Worm (Caenorhabditis elegans) whole organism, L1 larva: ENCODE measurements around the gene unc-47.
A peak's percentile ranks its signal among the peaks of the same experiment; 100 is the strongest.

Experiments used
- C04F5.9 ChIP-seq: sonication (generic microtip); optimal IDR thresholded peaks from 2 replicates; lab custom pipeline; 2016; ENCODE audit warnings: missing genetic modification characterization, missing compliant biosample characterization
- C34B4.2 ChIP-seq: sonication (generic microtip); optimal IDR thresholded peaks from 2 replicates; lab custom pipeline; 2017; ENCODE audit warnings: mild to moderate bottlenecking, missing genetic modification characterization, missing compliant biosample characterization
- F16B12.6 ChIP-seq: fragments of 150-350 bp; optimal IDR thresholded peaks from 2 replicates; lab custom pipeline; 2014; ENCODE audit warnings: missing biosample characterization, missing genetic modification characterization
- Y116A8C.19 ChIP-seq: sonication (generic microtip); optimal IDR thresholded peaks from 2 replicates; lab custom pipeline; 2016; ENCODE audit warnings: missing compliant biosample characterization, missing genetic modification characterization, borderline replicate concordance
- aha-1 ChIP-seq: fragments of 150-350 bp; optimal IDR thresholded peaks from 2 replicates; lab custom pipeline; 2014; ENCODE audit warnings: missing biosample characterization, missing genetic modification characterization
- alr-1 ChIP-seq: fragments of 200-800 bp; sonication (Bioruptor generic); optimal IDR thresholded peaks from 2 replicates; lab custom pipeline; 2018; ENCODE audit warnings: borderline replicate concordance, mild to moderate bottlenecking, missing genetic modification characterization, missing compliant biosample characterization
- aly-2 ChIP-seq: fragments of 150-350 bp; optimal IDR thresholded peaks from 2 replicates; lab custom pipeline; 2014; ENCODE audit warnings: missing biosample characterization, missing genetic modification characterization
- ama-1 ChIP-seq: fragments of 150-350 bp; optimal IDR thresholded peaks from 2 replicates; lab custom pipeline; 2014
- blmp-1 ChIP-seq: fragments of 150-350 bp; optimal IDR thresholded peaks from 2 replicates; lab custom pipeline; 2014; ENCODE audit warnings: missing biosample characterization, missing genetic modification characterization
- ceh-63 ChIP-seq: fragments of 200-800 bp; sonication (Bioruptor generic); optimal IDR thresholded peaks from 2 replicates; lab custom pipeline; 2018; ENCODE audit warnings: mild to moderate bottlenecking, missing genetic modification characterization, missing compliant biosample characterization
- ceh-88 ChIP-seq: fragments of 200-800 bp; sonication (Bioruptor generic); IDR thresholded peaks from 2 replicates; pipeline ENCODE4 v1.3.6; 2022; ENCODE audit warnings: missing genetic modification characterization, missing compliant biosample characterization
- ceh-90 ChIP-seq: sonication (generic microtip); optimal IDR thresholded peaks from 2 replicates; lab custom pipeline; 2016; ENCODE audit warnings: missing genetic modification characterization, missing compliant biosample characterization
- ces-1 ChIP-seq: fragments of 150-350 bp; optimal IDR thresholded peaks from 2 replicates; lab custom pipeline; 2014; ENCODE audit warnings: missing biosample characterization, missing genetic modification reagents, missing genetic modification characterization
- efl-3 ChIP-seq: fragments of 200-800 bp; sonication (Bioruptor generic); optimal IDR thresholded peaks from 2 replicates; lab custom pipeline; 2018; ENCODE audit warnings: mild to moderate bottlenecking, missing genetic modification characterization, missing compliant biosample characterization
- egl-13 ChIP-seq: sonication (generic microtip); optimal IDR thresholded peaks from 2 replicates; lab custom pipeline; 2016; ENCODE audit warnings: missing genotype, missing genetic modification reagents, missing genetic modification characterization, missing compliant biosample characterization
- egl-27 ChIP-seq, 2 experiments: fragments of 150-350 bp in 1 of 2; sonication (generic microtip); optimal IDR thresholded peaks; 3 replicates each; lab custom pipeline; 2017 to 2018; ENCODE audit warnings: missing biosample characterization in 2 of 2, missing genetic modification characterization in 2 of 2, missing genetic modification reagents in 2 of 2
- elt-2 ChIP-seq: sonication (generic microtip); optimal IDR thresholded peaks from 2 replicates; lab custom pipeline; 2016; ENCODE audit warnings: missing genetic modification characterization, mild to moderate bottlenecking, inconsistent platforms, missing compliant biosample characterization, missing genetic modification reagents
- elt-3 ChIP-seq, 6 experiments: fragments of 150-350 bp in 1 of 6; sonication (generic microtip); optimal IDR thresholded peaks; 2 replicates each; lab custom pipeline; 2017 to 2018; ENCODE audit warnings: missing biosample characterization in 6 of 6, missing genetic modification characterization in 6 of 6, inconsistent platforms in 1 of 6
- ets-5 ChIP-seq: fragments of 200-800 bp; sonication (Bioruptor generic); IDR thresholded peaks from 2 replicates; pipeline ENCODE4 v1.3.6; 2022; ENCODE audit warnings: missing genetic modification characterization, missing compliant biosample characterization
- fkh-4 ChIP-seq: sonication (generic microtip); optimal IDR thresholded peaks from 2 replicates; lab custom pipeline; 2016; ENCODE audit warnings: missing compliant biosample characterization, missing genetic modification characterization, borderline replicate concordance
- fkh-8 ChIP-seq: sonication (generic microtip); optimal IDR thresholded peaks from 2 replicates; lab custom pipeline; 2016; ENCODE audit warnings: mild to moderate bottlenecking, missing genetic modification characterization, missing compliant biosample characterization
- fos-1 ChIP-seq: fragments of 150-350 bp; optimal IDR thresholded peaks from 2 replicates; lab custom pipeline; 2014; ENCODE audit warnings: missing biosample characterization, missing genetic modification characterization
- hlh-4 ChIP-seq: sonication (generic microtip); optimal IDR thresholded peaks from 2 replicates; lab custom pipeline; 2016; ENCODE audit warnings: mild to moderate bottlenecking, missing genetic modification characterization, missing compliant biosample characterization
- hpl-2 ChIP-seq: fragments of 150-350 bp; optimal IDR thresholded peaks from 2 replicates; lab custom pipeline; 2014; ENCODE audit warnings: missing biosample characterization, missing genetic modification reagents, missing genetic modification characterization
- irx-1 ChIP-seq: sonication (generic microtip); optimal IDR thresholded peaks from 2 replicates; lab custom pipeline; 2016; ENCODE audit warnings: missing genetic modification characterization, missing compliant biosample characterization
- jun-1 ChIP-seq: fragments of 150-350 bp; optimal IDR thresholded peaks from 2 replicates; lab custom pipeline; 2014; ENCODE audit warnings: missing biosample characterization, missing genetic modification reagents, missing genetic modification characterization
- lin-13 ChIP-seq: fragments of 150-350 bp; optimal IDR thresholded peaks from 2 replicates; lab custom pipeline; 2014; ENCODE audit warnings: missing biosample characterization, missing genetic modification reagents, missing genetic modification characterization
- lin-14 ChIP-seq: fragments of 200-800 bp; sonication (Bioruptor generic); optimal IDR thresholded peaks from 2 replicates; lab custom pipeline; 2018; ENCODE audit warnings: mild to moderate bottlenecking, missing genetic modification characterization, moderate library complexity, missing compliant biosample characterization
- lin-15B ChIP-seq: fragments of 150-350 bp; sonication (generic microtip); optimal IDR thresholded peaks from 3 replicates; lab custom pipeline; 2014; ENCODE audit warnings: missing biosample characterization, missing genetic modification characterization
- lin-35 ChIP-seq, 2 experiments: fragments of 150-350 bp; optimal IDR thresholded peaks; 2 replicates each; lab custom pipeline; 2014; ENCODE audit warnings: missing biosample characterization in 2 of 2, missing genetic modification characterization in 2 of 2, missing genetic modification reagents in 2 of 2
- lin-39 ChIP-seq: fragments of 150-350 bp; optimal IDR thresholded peaks from 2 replicates; lab custom pipeline; 2014; ENCODE audit warnings: missing biosample characterization, missing genetic modification reagents, missing genetic modification characterization
- lsy-2 ChIP-seq, 2 experiments: fragments of 150-350 bp; optimal IDR thresholded peaks; 2 replicates each; lab custom pipeline; 2014; ENCODE audit warnings: missing biosample characterization in 2 of 2, missing genetic modification characterization in 2 of 2
- mab-9 ChIP-seq: fragments of 200-800 bp; sonication (Bioruptor generic); IDR thresholded peaks from 2 replicates; pipeline ENCODE4 v1.3.6; 2022; ENCODE audit warnings: missing genetic modification reagents, missing genetic modification characterization, missing compliant biosample characterization
- mdl-1 ChIP-seq, 2 experiments: fragments of 150-350 bp; optimal IDR thresholded peaks; 2 replicates each; lab custom pipeline; 2014 to 2017; ENCODE audit warnings: missing biosample characterization in 2 of 2, missing genetic modification characterization in 2 of 2, inconsistent platforms in 1 of 2
- mef-2 ChIP-seq: fragments of 150-350 bp; optimal IDR thresholded peaks from 2 replicates; lab custom pipeline; 2014; ENCODE audit warnings: missing biosample characterization, missing genetic modification characterization
- mep-1 ChIP-seq: fragments of 150-350 bp; optimal IDR thresholded peaks from 2 replicates; lab custom pipeline; 2014; ENCODE audit warnings: missing biosample characterization, missing genetic modification characterization
- nhr-11 ChIP-seq: fragments of 150-350 bp; optimal IDR thresholded peaks from 2 replicates; lab custom pipeline; 2014; ENCODE audit warnings: missing biosample characterization, missing genetic modification characterization
- nhr-19 ChIP-seq: fragments of 200-800 bp; sonication (Bioruptor generic); conservative IDR thresholded peaks from 2 replicates; pipeline ENCODE4 v1.3.6; 2022; ENCODE audit warnings: missing genetic modification characterization, missing compliant biosample characterization
- nhr-28 ChIP-seq: fragments of 150-350 bp; optimal IDR thresholded peaks from 2 replicates; lab custom pipeline; 2014; ENCODE audit warnings: missing biosample characterization, missing genetic modification characterization
- nhr-71 ChIP-seq: sonication (generic microtip); optimal IDR thresholded peaks from 2 replicates; lab custom pipeline; 2016; ENCODE audit warnings: mild to moderate bottlenecking, missing genetic modification characterization, moderate library complexity, missing compliant biosample characterization
- nhr-77 ChIP-seq: fragments of 150-350 bp; optimal IDR thresholded peaks from 2 replicates; lab custom pipeline; 2014; ENCODE audit warnings: missing biosample characterization, missing genetic modification characterization
- nhr-84 ChIP-seq: sonication (generic microtip); optimal IDR thresholded peaks from 2 replicates; lab custom pipeline; 2017; ENCODE audit warnings: missing biosample characterization, missing genetic modification characterization
- pax-3 ChIP-seq: fragments of 200-800 bp; sonication (Bioruptor generic); optimal IDR thresholded peaks from 2 replicates; lab custom pipeline; 2018; ENCODE audit warnings: mild to moderate bottlenecking, missing genetic modification characterization, moderate library complexity, missing compliant biosample characterization
- rnt-1 ChIP-seq: sonication (generic microtip); optimal IDR thresholded peaks from 2 replicates; lab custom pipeline; 2016; ENCODE audit warnings: mild to moderate bottlenecking, missing genetic modification characterization, moderate library complexity, missing compliant biosample characterization
- snpc-4 ChIP-seq: fragments of 150-350 bp; optimal IDR thresholded peaks from 2 replicates; lab custom pipeline; 2014; ENCODE audit warnings: missing biosample characterization, missing genetic modification characterization
- sptf-1 ChIP-seq: fragments of 150-350 bp; optimal IDR thresholded peaks from 2 replicates; lab custom pipeline; 2014; ENCODE audit warnings: missing biosample characterization, missing genetic modification characterization
- tlp-1 ChIP-seq: fragments of 150-350 bp; optimal IDR thresholded peaks from 2 replicates; lab custom pipeline; 2014; ENCODE audit warnings: missing biosample characterization, missing genetic modification characterization
- unc-130 ChIP-seq: fragments of 150-350 bp; optimal IDR thresholded peaks from 2 replicates; lab custom pipeline; 2017; ENCODE audit warnings: missing biosample characterization, missing genetic modification characterization, inconsistent platforms
- unc-30 ChIP-seq: sonication (generic microtip); optimal IDR thresholded peaks from 2 replicates; lab custom pipeline; 2017; ENCODE audit warnings: missing biosample characterization, missing genetic modification characterization
- unc-62 ChIP-seq: fragments of 150-350 bp; optimal IDR thresholded peaks from 2 replicates; lab custom pipeline; 2014; ENCODE audit warnings: missing biosample characterization, missing genetic modification reagents, missing genetic modification characterization
- unc-86 ChIP-seq: sonication (generic microtip); optimal IDR thresholded peaks from 2 replicates; lab custom pipeline; 2016; ENCODE audit warnings: missing genetic modification characterization, missing compliant biosample characterization
- unc-98 ChIP-seq: fragments of 200-800 bp; sonication (Bioruptor generic); IDR thresholded peaks from 2 replicates; pipeline ENCODE4 v1.3.6; 2022; ENCODE audit warnings: missing genetic modification characterization, missing compliant biosample characterization
- zip-4 ChIP-seq: fragments of 200-800 bp; sonication (Bioruptor generic); optimal IDR thresholded peaks from 2 replicates; lab custom pipeline; 2018; ENCODE audit warnings: mild to moderate bottlenecking, missing genetic modification characterization, moderate library complexity, missing compliant biosample characterization
- ztf-11 ChIP-seq, 2 experiments: sonication (generic microtip); optimal IDR thresholded peaks; 2 replicates each; lab custom pipeline; 2016 to 2017; ENCODE audit warnings: missing genetic modification characterization in 2 of 2, missing biosample characterization in 1 of 2, missing compliant biosample characterization in 1 of 2

unc-47 gene

DNA sequence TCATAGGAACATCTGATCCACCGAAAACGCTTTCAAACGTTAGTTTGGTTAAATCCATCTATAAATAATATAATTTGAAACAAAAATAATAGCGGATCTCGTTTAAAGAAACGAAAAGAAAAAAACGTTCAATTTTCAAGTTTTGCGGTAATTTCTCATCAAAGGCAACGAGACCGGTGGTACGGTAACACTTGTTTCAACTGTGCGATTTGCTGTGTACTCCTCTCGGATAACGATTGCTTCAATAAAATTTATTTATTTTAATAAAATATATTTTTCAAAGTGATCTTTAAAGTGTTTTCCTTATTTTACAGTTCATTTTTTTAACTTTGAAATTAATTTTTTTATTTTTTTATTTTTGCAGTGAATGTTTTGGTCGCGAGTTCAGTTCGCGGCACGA is 32.5 kb upstream of the unc-47 start, which contains the start of the genes rde-4 and cox-14 (continued):
- TF ChIP-seq aly-2 (tag; lab: Kevin White, UChicago): peak; percentile 27
- peak in 1 of 2 experiments; percentile 44 for TF ChIP-seq ztf-11 (tag; optimal IDR thresholded peaks at IDR 0.05; lab: Kevin White, UChicago)
- peak; percentile 91 to 94 for TF ChIP-seq lin-35 (GFP tag; optimal IDR thresholded peaks at IDR 0.05; lab: Kevin White, UChicago)
- TF ChIP-seq lin-13: peak; percentile 82
- no peak for TF ChIP-seq ceh-63 (GFP tag; lab: Kevin White, UChicago)
- no peak for TF ChIP-seq ets-5 (GFP tag; lab: Robert Waterston, UW)
- peak; percentile 50 for TF ChIP-seq jun-1 (tag; lab: Kevin White, UChicago)
- TF ChIP-seq ceh-90 (tag; lab: Kevin White, UChicago): peak; percentile 16
- TF ChIP-seq ceh-88 (GFP tag; lab: Robert Waterston, UW): no peak
- TF ChIP-seq hpl-2 (GFP tag; lab: Kevin White, UChicago): no peak
- TF ChIP-seq fkh-4 (tag; lab: Kevin White, UChicago): no peak
- no peak for TF ChIP-seq aha-1
- no peak for TF ChIP-seq tlp-1 (tag; lab: Kevin White, UChicago)
- TF ChIP-seq fkh-8 (tag; lab: Kevin White, UChicago): no peak
- peak; percentile 99 for TF ChIP-seq lsy-2 (tag; optimal IDR thresholded peaks at IDR 0.05; lab: Kevin White, UChicago)
- no peak for TF ChIP-seq unc-30 (tag; lab: Kevin White, UChicago)
- no peak for TF ChIP-seq hlh-4 (tag; lab: Kevin White, UChicago)
- no peak for TF ChIP-seq lin-14 (GFP tag; lab: Kevin White, UChicago)
- peak; percentile 35 for TF ChIP-seq nhr-11 (tag; lab: Kevin White, UChicago)
- no peak for TF ChIP-seq C04F5.9 (tag; lab: Kevin White, UChicago)
- no peak for TF ChIP-seq mef-2 (tag; lab: Kevin White, UChicago)
- TF ChIP-seq F16B12.6: peak; percentile 53
- TF ChIP-seq unc-62 (GFP tag; lab: Kevin White, UChicago): no peak
- TF ChIP-seq unc-86 (tag; lab: Kevin White, UChicago): peak; percentile 60
- no peak for TF ChIP-seq nhr-28 (tag; lab: Kevin White, UChicago)
- peak; percentile 63 for TF ChIP-seq lin-39 (tag; lab: Kevin White, UChicago)
- TF ChIP-seq nhr-84: no peak
- TF ChIP-seq unc-98 (GFP tag; lab: Robert Waterston, UW): no peak
- TF ChIP-seq rnt-1 (tag; lab: Kevin White, UChicago): no peak
- peak; percentile 94 for TF ChIP-seq mep-1
- peak; percentile 89 for TF ChIP-seq lin-15B (tag; lab: Kevin White, UChicago)
- TF ChIP-seq egl-13 (tag; lab: Kevin White, UChicago): peak; percentile 71
- TF ChIP-seq efl-3 (GFP tag; lab: Kevin White, UChicago): no peak
- TF ChIP-seq nhr-19: no peak
- no peak for TF ChIP-seq nhr-77 (tag; lab: Kevin White, UChicago)
- TF ChIP-seq mab-9 (GFP tag; lab: Robert Waterston, UW): no peak
- peak; percentile 31 for TF ChIP-seq elt-2 (tag; lab: Kevin White, UChicago)
- peak in 2 of 6 experiments; percentile 59 to 81 for TF ChIP-seq elt-3 (tag; optimal IDR thresholded peaks at IDR 0.05; lab: Kevin White, UChicago)
- TF ChIP-seq C34B4.2: no peak
- peak; percentile 39 for TF ChIP-seq fos-1 (tag; lab: Kevin White, UChicago)
- TF ChIP-seq unc-130 (tag; lab: Kevin White, UChicago): peak; percentile 96
- no peak for TF ChIP-seq egl-27 (tag; optimal IDR thresholded peaks at IDR 0.05; lab: Kevin White, UChicago)
- no peak for TF ChIP-seq ces-1 (GFP tag; lab: Kevin White, UChicago)
- TF ChIP-seq mdl-1 (tag; optimal IDR thresholded peaks at IDR 0.05; lab: Kevin White, UChicago): peak in 1 of 2 experiments; percentile 76
- TF ChIP-seq nhr-71 (tag; lab: Kevin White, UChicago): peak; percentile 88
- TF ChIP-seq blmp-1 (tag; lab: Kevin White, UChicago): peak; percentile 90
- peak; percentile 58 for TF ChIP-seq ama-1 (lab: Kevin White, UChicago)
- peak; percentile 46 for TF ChIP-seq snpc-4 (tag; lab: Kevin White, UChicago)
- TF ChIP-seq zip-4: no peak
- TF ChIP-seq sptf-1 (tag; lab: Kevin White, UChicago): no peak
- peak; percentile 66 for TF ChIP-seq irx-1
- no peak for TF ChIP-seq Y116A8C.19 (tag; lab: Kevin White, UChicago)
- TF ChIP-seq alr-1 (tag; lab: Kevin White, UChicago): no peak
- peak; percentile 16 for TF ChIP-seq pax-3 (tag; lab: Kevin White, UChicago)
